Fruit fly (Drosophila melanogaster): ENCODE data around the gene CG32081.

CG32081 gene

dm6 chr3L:11061200-11061599 lies 33.8 kb downstream of the CG32081 start, which contains the start of the genes CG6321 and Blos2 (continued):
- TF ChIP-seq CG8478 (optimal IDR thresholded peaks at IDR 0.05) (no peak), ems (GFP tag; optimal IDR thresholded peaks at IDR 0.05) (peak; percentile 55), CG13775 (GFP tag; optimal IDR thresholded peaks at IDR 0.05) (peak; percentile 61), eve (GFP tag; optimal IDR thresholded peaks at IDR 0.05) (peak in 1 of 2 experiments; percentile 83), kni (GFP tag; optimal IDR thresholded peaks at IDR 0.05) (no peak), CG11247 (GFP tag; IDR thresholded peaks at IDR 0.05) (peak; percentile 50), CG17361 (GFP tag; IDR thresholded peaks at IDR 0.05) (peak; percentile 81), CG8359 (GFP tag; optimal IDR thresholded peaks at IDR 0.05; ENCODE audit: borderline replicate concordance) (peak; percentile 30), CG6854 (GFP tag; optimal IDR thresholded peaks at IDR 0.05) (peak; percentile 80), CG7963 (GFP tag; IDR thresholded peaks at IDR 0.05; ENCODE audit: partially characterized antibody) (no peak), CG11560 (tag; IDR thresholded peaks at IDR 0.05) (no peak), pita (GFP tag; optimal IDR thresholded peaks at IDR 0.05) (no peak), so (GFP tag; IDR thresholded peaks at IDR 0.05) (peak; percentile 53; the same call in 1 of the 3 replicates), Mrtf (GFP tag; IDR thresholded peaks at IDR 0.05) (peak; percentile 62; the same call in 1 of the 3 replicates), CG11085 (GFP tag; IDR thresholded peaks at IDR 0.05) (no peak), CG9817 (tag; optimal IDR thresholded peaks at IDR 0.05) (peak; percentile 63), sqz (GFP tag; optimal IDR thresholded peaks at IDR 0.05) (peak; percentile 20), CG31224 (GFP tag; IDR thresholded peaks at IDR 0.05) (0 out of 2 replicates have a peak, but pooled peaks have one; percentile 45), CG7372 (GFP tag; IDR thresholded peaks at IDR 0.05) (no peak), Opbp (GFP tag; IDR thresholded peaks at IDR 0.05; ENCODE audit: partially characterized antibody) (no peak), Kr (GFP tag; optimal IDR thresholded peaks at IDR 0.05) (no peak), wdn (GFP tag; IDR thresholded peaks at IDR 0.05) (no peak), CG7928 (GFP tag; optimal IDR thresholded peaks at IDR 0.05) (no peak), NfI (GFP tag; optimal IDR thresholded peaks at IDR 0.05) (peak; percentile 66), CG17829 (tag; optimal IDR thresholded peaks at IDR 0.05) (peak; percentile 82), CG16813 (GFP tag; IDR thresholded peaks at IDR 0.05; ENCODE audit: partially characterized antibody) (no peak), CG5245 (GFP tag; optimal IDR thresholded peaks at IDR 0.05) (peak; percentile 39), maf-S (GFP tag; optimal IDR thresholded peaks at IDR 0.05) (no peak), oc (tag; optimal IDR thresholded peaks at IDR 0.05) (peak; percentile 43), Awh (GFP tag; IDR thresholded peaks at IDR 0.05) (no peak; the same call in 1 of the 2 replicates), Asciz (GFP tag; optimal IDR thresholded peaks at IDR 0.05) (peak; percentile 59), Lim3 (GFP tag; IDR thresholded peaks at IDR 0.05) (no peak), kay (GFP tag; optimal IDR thresholded peaks at IDR 0.05) (peak; percentile 47), CG12236 (GFP tag; optimal IDR thresholded peaks at IDR 0.05) (peak; percentile 18), CG2712 (tag; optimal IDR thresholded peaks at IDR 0.05) (peak; percentile 89), Lhr (GFP tag; optimal IDR thresholded peaks at IDR 0.05) (peak; percentile 22), CG15269 (tag; optimal IDR thresholded peaks at IDR 0.05) (peak; percentile 88), CG6689 (GFP tag; IDR thresholded peaks at IDR 0.05) (peak; percentile 72), CG13287 (GFP tag; IDR thresholded peaks at IDR 0.05; ENCODE audit: partially characterized antibody) (0 out of 2 replicates have a peak, but pooled peaks have one; percentile 14), Pdp1 (GFP tag; optimal IDR thresholded peaks at IDR 0.05) (peak; percentile 30 to 65), ATbp (GFP tag; optimal IDR thresholded peaks at IDR 0.05) (peak; percentile 64), CG42726 (GFP tag; IDR thresholded peaks at IDR 0.05; ENCODE audit: partially characterized antibody) (no peak), CG15696 (tag; optimal IDR thresholded peaks at IDR 0.05) (peak; percentile 76), CG12769 (tag; optimal IDR thresholded peaks at IDR 0.05) (peak; percentile 79), CG2116 (GFP tag; optimal IDR thresholded peaks at IDR 0.05) (peak; percentile 25), corto (GFP tag; optimal IDR thresholded peaks at IDR 0.05) (no peak), NFAT (GFP tag; IDR thresholded peaks at IDR 0.05) (peak; percentile 45; the same call in 1 of the 2 replicates), CG18764 (GFP tag; optimal IDR thresholded peaks at IDR 0.05) (peak; percentile 4), seq (GFP tag; IDR thresholded peaks at IDR 0.05) (peak; percentile 16; the same call in 1 of the 2 replicates), CG13624 (GFP tag; optimal IDR thresholded peaks at IDR 0.05) (peak; percentile 57)

All from whole organism, embryonic.